Fruit fly (Drosophila melanogaster) whole organism, embryonic: ENCODE measurements around the gene CG1635.

ENCODE experiments used
- Abd-B ChIP-seq: fragments of 200-800 bp; sonication (Bioruptor generic); optimal IDR thresholded peaks from 2 replicates; lab custom pipeline; 2018; ENCODE audit warnings: missing biosample characterization, mild to moderate bottlenecking, missing genetic modification characterization, moderate library complexity
- Ada2b ChIP-seq: fragments of 200-800 bp; sonication (Bioruptor generic); IDR thresholded peaks from 2 replicates; pipeline ENCODE4 v1.3.6; 2022; ENCODE audit warnings: missing biosample characterization, missing genetic modification characterization
- Aef1 ChIP-seq: fragments of 200-800 bp; sonication (Bioruptor generic); IDR thresholded peaks from 3 replicates; pipeline ENCODE4 v1.3.6; 2022; ENCODE audit warnings: missing biosample characterization, missing genetic modification characterization
- Bgb ChIP-seq: fragments of 200-800 bp; sonication (Bioruptor generic); IDR thresholded peaks from 2 replicates; pipeline ENCODE4 v1.3.6; 2022; ENCODE audit warnings: missing biosample characterization, missing genetic modification characterization; ENCODE audit not compliant: partially characterized antibody
- CG11696 ChIP-seq: fragments of 200-800 bp; sonication (Bioruptor generic); IDR thresholded peaks from 2 replicates; pipeline ENCODE4 v1.3.6; 2022; ENCODE audit warnings: missing biosample characterization, missing genetic modification characterization
- CG12219 ChIP-seq: fragments of 200-800 bp; sonication (Bioruptor generic); optimal IDR thresholded peaks from 3 replicates; lab custom pipeline; 2018; ENCODE audit warnings: missing biosample characterization, mild to moderate bottlenecking, missing genetic modification characterization
- CG12391 ChIP-seq: fragments of 200-800 bp; sonication (Bioruptor generic); optimal IDR thresholded peaks from 3 replicates; lab custom pipeline; 2018; ENCODE audit warnings: missing biosample characterization, mild to moderate bottlenecking, missing genetic modification characterization, moderate library complexity
- CG13894 ChIP-seq: fragments of 200-800 bp; sonication (Bioruptor generic); optimal IDR thresholded peaks from 3 replicates; lab custom pipeline; 2018; ENCODE audit warnings: missing biosample characterization, mild to moderate bottlenecking, missing genetic modification characterization, moderate library complexity
- CG15601 ChIP-seq: fragments of 200-800 bp; sonication (Bioruptor generic); optimal IDR thresholded peaks from 3 replicates; lab custom pipeline; 2019; ENCODE audit warnings: missing biosample characterization, mild to moderate bottlenecking, missing genetic modification characterization, moderate library complexity
- CG17385 ChIP-seq: fragments of 200-800 bp; sonication (Bioruptor generic); optimal IDR thresholded peaks from 3 replicates; lab custom pipeline; 2018; ENCODE audit warnings: missing biosample characterization, mild to moderate bottlenecking, missing genetic modification characterization
- CG17912 ChIP-seq: fragments of 200-800 bp; sonication (Bioruptor generic); optimal IDR thresholded peaks from 2 replicates; lab custom pipeline; 2018; ENCODE audit warnings: missing biosample characterization, mild to moderate bottlenecking, missing genetic modification characterization
- CG30020 ChIP-seq: fragments of 200-800 bp; optimal IDR thresholded peaks from 2 replicates; lab custom pipeline; 2019; ENCODE audit warnings: missing biosample characterization, mild to moderate bottlenecking, missing genetic modification characterization, moderate library complexity
- CG31365 ChIP-seq: fragments of 200-800 bp; sonication (Bioruptor generic); optimal IDR thresholded peaks from 2 replicates; lab custom pipeline; 2018; ENCODE audit warnings: missing biosample characterization, mild to moderate bottlenecking, missing genetic modification characterization
- CG3163 ChIP-seq: fragments of 200-800 bp; sonication (Bioruptor generic); optimal IDR thresholded peaks from 3 replicates; lab custom pipeline; 2016; ENCODE audit warnings: missing biosample characterization, missing genetic modification characterization
- CG32772 ChIP-seq: fragments of 200-800 bp; sonication (Bioruptor generic); IDR thresholded peaks from 2 replicates; pipeline ENCODE4 v1.3.6; 2022; ENCODE audit warnings: missing biosample characterization, missing genetic modification characterization
- CG3726 ChIP-seq: fragments of 200-800 bp; sonication (Bioruptor generic); IDR thresholded peaks from 3 replicates; pipeline ENCODE4, ENCODE4 v1.3.6; 2022; ENCODE audit warnings: missing biosample characterization, missing genetic modification characterization
- CG4282 ChIP-seq: fragments of 200-800 bp; sonication (Bioruptor generic); optimal IDR thresholded peaks from 2 replicates; lab custom pipeline; 2016; ENCODE audit warnings: missing biosample characterization, missing genetic modification characterization
- CG4617 ChIP-seq: fragments of 200-800 bp; sonication (Bioruptor generic); optimal IDR thresholded peaks from 3 replicates; lab custom pipeline; 2016; ENCODE audit warnings: missing biosample characterization, missing genetic modification characterization, borderline replicate concordance
- CG5953 ChIP-seq: fragments of 200-800 bp; sonication (Bioruptor generic); IDR thresholded peaks from 2 replicates; pipeline ENCODE4 v1.3.6; 2022; ENCODE audit warnings: missing biosample characterization, missing genetic modification characterization
- CG6175 ChIP-seq: fragments of 200-800 bp; sonication (Bioruptor generic); IDR thresholded peaks from 3 replicates; pipeline ENCODE4 v1.3.6; 2022; ENCODE audit warnings: missing biosample characterization, missing genetic modification characterization
- CG7928 ChIP-seq: fragments of 200-800 bp; sonication (Bioruptor generic); optimal IDR thresholded peaks from 2 replicates; lab custom pipeline; 2017; ENCODE audit warnings: missing biosample characterization, mild to moderate bottlenecking, missing genetic modification characterization
- CTCF ChIP-seq: fragments of 200-800 bp; sonication (Bioruptor generic); optimal IDR thresholded peaks from 2 replicates; lab custom pipeline; 2017; ENCODE audit warnings: missing biosample characterization, mild to moderate bottlenecking, missing genetic modification characterization, moderate library complexity
- Camta ChIP-seq: fragments of 200-800 bp; sonication (Bioruptor generic); optimal IDR thresholded peaks from 2 replicates; lab custom pipeline; 2016; ENCODE audit warnings: missing biosample characterization, missing genetic modification characterization
- CkIIα-i1 ChIP-seq: fragments of 200-800 bp; sonication (Bioruptor generic); IDR thresholded peaks from 2 replicates; pipeline ENCODE4 v1.3.6; 2022; ENCODE audit warnings: missing biosample characterization, missing genetic modification characterization
- Doc3 ChIP-seq: fragments of 200-800 bp; sonication (Bioruptor generic); IDR thresholded peaks from 3 replicates; pipeline ENCODE4 v1.3.6; 2022; ENCODE audit warnings: missing biosample characterization, missing genetic modification characterization; ENCODE audit not compliant: partially characterized antibody
- Elba2 ChIP-seq: fragments of 200-800 bp; sonication (Bioruptor generic); optimal IDR thresholded peaks from 3 replicates; lab custom pipeline; 2016; ENCODE audit warnings: missing biosample characterization, missing genetic modification characterization
- HHEX ChIP-seq: fragments of 200-800 bp; sonication (Bioruptor generic); optimal IDR thresholded peaks from 3 replicates; lab custom pipeline; 2017; ENCODE audit warnings: missing biosample characterization, mild to moderate bottlenecking, missing genetic modification characterization, missing genetic modification reagents
- Nf-YB ChIP-seq: fragments of 200-800 bp; sonication (Bioruptor generic); optimal IDR thresholded peaks from 3 replicates; lab custom pipeline; 2019; ENCODE audit warnings: missing biosample characterization, mild to moderate bottlenecking, missing genetic modification characterization, moderate library complexity
- Ptx1 ChIP-seq: fragments of 200-800 bp; sonication (Bioruptor generic); IDR thresholded peaks from 2 replicates; pipeline ENCODE4 v1.3.6; 2022; ENCODE audit warnings: missing biosample characterization, missing genetic modification characterization
- Usf ChIP-seq: fragments of 200-800 bp; sonication (Bioruptor generic); optimal IDR thresholded peaks from 2 replicates; lab custom pipeline; 2017; ENCODE audit warnings: missing genotype, missing biosample characterization, missing genetic modification characterization
- ab ChIP-seq: fragments of 200-800 bp; sonication (Bioruptor generic); optimal IDR thresholded peaks from 2 replicates; lab custom pipeline; 2016; ENCODE audit warnings: missing biosample characterization, missing genetic modification characterization
- chm ChIP-seq: fragments of 200-800 bp; sonication (Bioruptor generic); IDR thresholded peaks from 2 replicates; pipeline ENCODE4 v1.3.6; 2022; ENCODE audit warnings: missing biosample characterization, missing genetic modification characterization
- croc ChIP-seq: fragments of 200-800 bp; sonication (Bioruptor generic); conservative IDR thresholded peaks from 3 replicates; pipeline ENCODE4 v1.3.6; 2022; ENCODE audit warnings: missing biosample characterization, missing genetic modification characterization
- crol ChIP-seq: fragments of 200-800 bp; sonication (Bioruptor generic); IDR thresholded peaks from 2 replicates; pipeline ENCODE4 v1.3.6; 2022; ENCODE audit warnings: missing biosample characterization, missing genetic modification characterization
- dpn ChIP-seq, 2 experiments: fragments of 200-800 bp; sonication (Bioruptor generic); optimal IDR thresholded peaks; 3 replicates each; lab custom pipeline; 2016; ENCODE audit warnings: missing biosample characterization in 2 of 2, missing genetic modification characterization in 2 of 2
- eyg ChIP-seq: fragments of 200-800 bp; sonication (Bioruptor generic); optimal IDR thresholded peaks from 3 replicates; lab custom pipeline; 2016; ENCODE audit warnings: missing biosample characterization, missing genetic modification characterization
- gsb ChIP-seq: fragments of 200-800 bp; sonication (Bioruptor generic); IDR thresholded peaks from 2 replicates; pipeline ENCODE4 v1.3.6; 2022; ENCODE audit warnings: missing biosample characterization, missing genetic modification characterization
- nerfin-2 ChIP-seq: fragments of 200-800 bp; sonication (Bioruptor generic); IDR thresholded peaks from 2 replicates; pipeline ENCODE4 v1.3.6; 2022; ENCODE audit warnings: missing biosample characterization, missing genetic modification characterization; ENCODE audit not compliant: partially characterized antibody
- nom ChIP-seq: fragments of 200-800 bp; sonication (Bioruptor generic); optimal IDR thresholded peaks from 2 replicates; lab custom pipeline; 2017; ENCODE audit warnings: missing biosample characterization, missing genetic modification characterization, mild to moderate bottlenecking, moderate library complexity, missing genetic modification reagents
- otp ChIP-seq: fragments of 200-800 bp; sonication (Bioruptor generic); IDR thresholded peaks from 3 replicates; pipeline ENCODE4, ENCODE4 v1.3.6; 2022; ENCODE audit warnings: missing biosample characterization, missing genetic modification characterization
- pita ChIP-seq: fragments of 200-800 bp; sonication (Bioruptor generic); optimal IDR thresholded peaks from 2 replicates; lab custom pipeline; 2017; ENCODE audit warnings: missing biosample characterization, mild to moderate bottlenecking, missing genetic modification characterization
- pros ChIP-seq: fragments of 200-800 bp; sonication (Bioruptor generic); optimal IDR thresholded peaks from 3 replicates; lab custom pipeline; 2019; ENCODE audit warnings: missing biosample characterization, mild to moderate bottlenecking, missing genetic modification characterization, moderate library complexity
- run ChIP-seq: fragments of 200-800 bp; sonication (Bioruptor generic); optimal IDR thresholded peaks from 3 replicates; lab custom pipeline; 2018; ENCODE audit warnings: missing biosample characterization, mild to moderate bottlenecking, missing genetic modification characterization
- sens-2 ChIP-seq: fragments of 200-800 bp; sonication (Bioruptor generic); IDR thresholded peaks from 2 replicates; pipeline ENCODE4 v1.3.6; 2022; ENCODE audit warnings: missing biosample characterization, missing genetic modification characterization
- sisA ChIP-seq: fragments of 200-800 bp; sonication (Bioruptor generic); IDR thresholded peaks from 2 replicates; pipeline ENCODE4 v1.3.6; 2022; ENCODE audit warnings: missing biosample characterization, missing genetic modification characterization
- sna ChIP-seq: fragments of 200-800 bp; sonication (Bioruptor generic); IDR thresholded peaks from 2 replicates; pipeline ENCODE4 v1.3.6; 2022; ENCODE audit warnings: missing biosample characterization, missing genetic modification characterization; ENCODE audit not compliant: partially characterized antibody
- tin ChIP-seq: fragments of 200-800 bp; sonication (Bioruptor generic); optimal IDR thresholded peaks from 3 replicates; lab custom pipeline; 2016; ENCODE audit warnings: missing biosample characterization, missing genetic modification characterization
- unpg ChIP-seq: fragments of 200-800 bp; sonication (Bioruptor generic); optimal IDR thresholded peaks from 3 replicates; lab custom pipeline; 2018; ENCODE audit warnings: missing biosample characterization, mild to moderate bottlenecking, missing genetic modification characterization, moderate library complexity
- vnd ChIP-seq: fragments of 200-800 bp; sonication (Bioruptor generic); IDR thresholded peaks from 3 replicates; pipeline ENCODE4 v1.3.6; 2022; ENCODE audit warnings: missing biosample characterization, missing genetic modification characterization; ENCODE audit not compliant: partially characterized antibody
- vvl ChIP-seq: fragments of 200-800 bp; sonication (Bioruptor generic); IDR thresholded peaks from 2 replicates; pipeline ENCODE4 v1.3.6; 2022; ENCODE audit warnings: missing biosample characterization, missing genetic modification characterization
- wdn ChIP-seq: fragments of 200-800 bp; sonication (Bioruptor generic); IDR thresholded peaks from 2 replicates; pipeline ENCODE4 v1.3.6; 2022; ENCODE audit warnings: missing biosample characterization, missing genetic modification characterization

CG1635 gene

DNA sequence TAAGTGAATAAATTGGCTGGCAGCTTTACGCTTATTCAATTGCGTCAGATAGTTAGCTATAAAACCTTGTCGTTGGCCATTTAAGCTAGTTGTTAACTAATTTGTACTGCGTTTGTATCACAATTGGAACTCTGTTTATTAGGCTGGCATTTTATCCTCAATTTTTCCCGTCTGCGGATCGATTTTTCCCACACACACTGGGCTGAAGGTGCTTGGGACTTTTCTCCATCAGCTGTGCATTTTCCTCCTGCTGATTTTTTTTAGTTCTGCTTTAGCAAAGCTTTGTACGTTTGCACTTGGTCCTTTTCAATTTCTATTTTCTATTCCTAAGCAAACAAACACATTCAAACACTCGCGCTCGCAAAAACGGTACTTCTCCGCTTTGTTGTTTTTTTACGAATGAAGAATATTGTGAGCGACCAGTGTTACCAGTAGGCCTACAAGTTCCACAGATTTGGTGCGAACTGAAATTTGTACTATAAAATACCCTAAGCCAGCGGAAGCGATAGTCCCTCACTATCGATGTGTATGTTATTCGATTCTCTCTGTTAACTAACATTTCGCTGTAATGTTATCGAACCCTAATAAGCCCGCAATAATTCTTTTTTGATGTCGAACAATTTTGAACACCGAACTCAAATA is 21.1 kb downstream of the CG1635 start (continued):
- TF ChIP-seq CG12219 (GFP tag; lab: Kevin White, UChicago) (no peak), CG3163 (GFP tag; lab: Kevin White, UChicago) (no peak), CG7928 (no peak), CG13894 (tag; lab: Kevin White, UChicago) (peak; percentile 85), eyg (no peak), croc (GFP tag; lab: Robert Waterston, UW) (no peak), CG5953 (GFP tag; lab: Robert Waterston, UW) (no peak), Doc3 (no peak), CG6175 (GFP tag; lab: Robert Waterston, UW) (no peak), pros (no peak), CG4617 (GFP tag; lab: Kevin White, UChicago) (peak; percentile 20), chm (GFP tag; lab: Robert Waterston, UW) (no peak), CTCF (GFP tag; lab: Kevin White, UChicago) (peak; percentile 53), Elba2 (peak; percentile 23), nerfin-2 (GFP tag; lab: Robert Waterston, UW) (no peak), wdn (GFP tag; lab: Robert Waterston, UW) (no peak), Usf (GFP tag; lab: Kevin White, UChicago) (no peak), Aef1 (GFP tag; lab: Robert Waterston, UW) (no peak), CG4282 (GFP tag; lab: Kevin White, UChicago) (no peak), sens-2 (no peak), sisA (GFP tag; lab: Robert Waterston, UW) (no peak), CG17912 (no peak), CG32772 (GFP tag; lab: Robert Waterston, UW) (no peak), HHEX (GFP tag; lab: Kevin White, UChicago) (no peak), dpn (GFP tag; optimal IDR thresholded peaks at IDR 0.05; lab: Kevin White, UChicago) (peak; percentile 31 to 40), tin (GFP tag; lab: Kevin White, UChicago) (peak; percentile 22), gsb (no peak), CG30020 (tag; lab: Kevin White, UChicago) (no peak), CG17385 (GFP tag; lab: Kevin White, UChicago) (peak; percentile 39), Ada2b (no peak), CG15601 (peak; percentile 32), vnd (no peak), otp (GFP tag; lab: Robert Waterston, UW) (no peak), unpg (GFP tag; lab: Kevin White, UChicago) (peak; percentile 30), pita (GFP tag; lab: Kevin White, UChicago) (no peak), Nf-YB (peak; percentile 4), Abd-B (GFP tag; lab: Kevin White, UChicago) (no peak), Camta (GFP tag; lab: Kevin White, UChicago) (peak; percentile 4), ab (GFP tag; lab: Kevin White, UChicago) (no peak), run (tag; lab: Kevin White, UChicago) (no peak), Bgb (GFP tag; lab: Robert Waterston, UW) (no peak), crol (GFP tag; lab: Robert Waterston, UW) (no peak), CG3726 (no peak), CG11696 (GFP tag; lab: Robert Waterston, UW) (no peak), nom (GFP tag; lab: Kevin White, UChicago) (peak; percentile 55), CG31365 (tag; lab: Kevin White, UChicago) (no peak), vvl (no peak), CG12391 (tag; lab: Kevin White, UChicago) (peak; percentile 49), Ptx1 (GFP tag; lab: Robert Waterston, UW) (no peak), sna (GFP tag; lab: Robert Waterston, UW) (no peak), CkIIα-i1 (GFP tag; lab: Robert Waterston, UW) (no peak)
